Fruit fly (Drosophila melanogaster): ENCODE measurements around the gene CG5805.

- no peak for TF ChIP-seq dsx (GFP tag; optimal IDR thresholded peaks at IDR 0.05; ENCODE audit: poor library complexity, severe bottlenecking)
- no peak for TF ChIP-seq Hr4 (GFP tag; optimal IDR thresholded peaks at IDR 0.05)
- peak; percentile 23 for TF ChIP-seq achi (GFP tag; optimal IDR thresholded peaks at IDR 0.05)
- TF ChIP-seq OdsH (GFP tag; optimal IDR thresholded peaks at IDR 0.05) = peak; percentile 21
- TF ChIP-seq CG34406 (GFP tag; optimal IDR thresholded peaks at IDR 0.05) = no peak
- no peak for TF ChIP-seq CG11902 (GFP tag; optimal IDR thresholded peaks at IDR 0.05)
- no peak for TF ChIP-seq CG10631 (GFP tag; optimal IDR thresholded peaks at IDR 0.05)
- no peak for TF ChIP-seq Gug (GFP tag; IDR thresholded peaks at IDR 0.05)
Measured at dm6 chr3R:24767667-24768340, 19.4 kb downstream of the CG5805 start.

Measured in whole organism, prepupa.